Worm (Caenorhabditis elegans) whole organism, mixed stage, embryonic: ENCODE measurements around the gene F53F8.5.

Experiments
- M03D4.4 ChIP-seq: sonication (generic microtip); optimal IDR thresholded peaks from 2 replicates; lab custom pipeline; 2017; ENCODE audit warnings: mild to moderate bottlenecking, missing genetic modification characterization, missing compliant biosample characterization
- bed-3 ChIP-seq: fragments of 200-800 bp; sonication (Bioruptor generic); optimal IDR thresholded peaks from 3 replicates; lab custom pipeline; 2018; ENCODE audit warnings: mild to moderate bottlenecking, missing genetic modification characterization, moderate library complexity, missing compliant biosample characterization
- blmp-1 ChIP-seq: fragments of 150-350 bp; optimal IDR thresholded peaks from 2 replicates; lab custom pipeline; 2014; ENCODE audit warnings: missing biosample characterization, missing genetic modification characterization
- ceh-39 ChIP-seq: fragments of 150-350 bp; optimal IDR thresholded peaks from 2 replicates; lab custom pipeline; 2014; ENCODE audit warnings: missing biosample characterization, missing genetic modification characterization
- ceh-43 ChIP-seq: fragments of 200-800 bp; sonication (Bioruptor generic); optimal IDR thresholded peaks from 2 replicates; lab custom pipeline; 2018; ENCODE audit warnings: mild to moderate bottlenecking, missing genetic modification characterization, moderate library complexity, missing compliant biosample characterization
- ceh-83 ChIP-seq: fragments of 200-800 bp; sonication (Bioruptor generic); optimal IDR thresholded peaks from 2 replicates; lab custom pipeline; 2018; ENCODE audit warnings: mild to moderate bottlenecking, missing genetic modification characterization, missing compliant biosample characterization
- ces-1 ChIP-seq: fragments of 150-350 bp; optimal IDR thresholded peaks from 2 replicates; lab custom pipeline; 2014; ENCODE audit warnings: missing biosample characterization, missing genetic modification reagents, missing genetic modification characterization
- cnd-1 ChIP-seq: fragments of 200-800 bp; sonication (Bioruptor generic); optimal IDR thresholded peaks from 2 replicates; lab custom pipeline; 2018; ENCODE audit warnings: mild to moderate bottlenecking, missing genetic modification characterization, missing compliant biosample characterization
- drap-1 ChIP-seq: fragments of 200-800 bp; sonication (Bioruptor generic); optimal IDR thresholded peaks from 3 replicates; lab custom pipeline; 2018; ENCODE audit warnings: mild to moderate bottlenecking, missing genetic modification characterization, missing compliant biosample characterization
- elt-1 ChIP-seq: sonication (generic microtip); optimal IDR thresholded peaks from 2 replicates; lab custom pipeline; 2017; ENCODE audit warnings: missing genetic modification characterization, mild to moderate bottlenecking, missing compliant biosample characterization, antibody characterized with exemption, moderate library complexity, borderline replicate concordance; ENCODE audit not compliant: insufficient read depth
- flh-1 ChIP-seq: fragments of 200-800 bp; sonication (Bioruptor generic); optimal IDR thresholded peaks from 2 replicates; lab custom pipeline; 2018; ENCODE audit warnings: mild to moderate bottlenecking, missing genetic modification characterization, moderate library complexity, missing compliant biosample characterization
- ham-2 ChIP-seq: fragments of 200-800 bp; sonication (Bioruptor generic); optimal IDR thresholded peaks from 2 replicates; lab custom pipeline; 2018; ENCODE audit warnings: mild to moderate bottlenecking, missing genetic modification characterization, missing compliant biosample characterization
- hlh-1 ChIP-seq: fragments of 150-350 bp; optimal IDR thresholded peaks from 2 replicates; lab custom pipeline; 2014; ENCODE audit warnings: missing biosample characterization, missing genetic modification reagents, missing genetic modification characterization
- lin-32 ChIP-seq: fragments of 200-800 bp; sonication (Bioruptor generic); optimal IDR thresholded peaks from 2 replicates; lab custom pipeline; 2018; ENCODE audit warnings: mild to moderate bottlenecking, missing genetic modification characterization, missing compliant biosample characterization
- lsy-2 ChIP-seq: fragments of 150-350 bp; optimal IDR thresholded peaks from 2 replicates; lab custom pipeline; 2014; ENCODE audit warnings: missing biosample characterization, missing genetic modification characterization
- mab-5 ChIP-seq: fragments of 150-350 bp; optimal IDR thresholded peaks from 2 replicates; lab custom pipeline; 2014; ENCODE audit warnings: missing biosample characterization, missing genetic modification characterization
- mep-1 ChIP-seq: fragments of 150-350 bp; optimal IDR thresholded peaks from 2 replicates; lab custom pipeline; 2017; ENCODE audit warnings: missing biosample characterization, missing genetic modification reagents, missing genetic modification characterization, inconsistent platforms
- mls-2 ChIP-seq: sonication (generic microtip); optimal IDR thresholded peaks from 2 replicates; lab custom pipeline; 2016; ENCODE audit warnings: mild to moderate bottlenecking, missing genetic modification characterization, moderate library complexity, missing compliant biosample characterization
- nhr-12 ChIP-seq: fragments of 150-350 bp; optimal IDR thresholded peaks from 2 replicates; lab custom pipeline; 2014; ENCODE audit warnings: missing biosample characterization, missing genetic modification characterization
- nhr-2 ChIP-seq: fragments of 150-350 bp; optimal IDR thresholded peaks from 2 replicates; lab custom pipeline; 2014; ENCODE audit warnings: missing biosample characterization, missing genetic modification characterization
- nhr-237 ChIP-seq: fragments of 150-350 bp; optimal IDR thresholded peaks from 2 replicates; lab custom pipeline; 2014; ENCODE audit warnings: missing biosample characterization, missing genetic modification characterization
- nhr-28 ChIP-seq: fragments of 150-350 bp; optimal IDR thresholded peaks from 2 replicates; lab custom pipeline; 2014; ENCODE audit warnings: missing biosample characterization, missing genetic modification characterization
- nhr-76 ChIP-seq: sonication (generic microtip); optimal IDR thresholded peaks from 2 replicates; lab custom pipeline; 2017; ENCODE audit warnings: missing biosample characterization, missing genetic modification characterization
- pha-4 ChIP-seq: fragments of 150-350 bp; optimal IDR thresholded peaks from 2 replicates; lab custom pipeline; 2018; ENCODE audit warnings: missing biosample characterization, missing genetic modification reagents, missing genetic modification characterization
- snpc-4 ChIP-seq: fragments of 150-350 bp; optimal IDR thresholded peaks from 2 replicates; lab custom pipeline; 2014; ENCODE audit warnings: missing biosample characterization, missing genetic modification characterization
- sptf-1 ChIP-seq: sonication (generic microtip); optimal IDR thresholded peaks from 2 replicates; lab custom pipeline; 2017; ENCODE audit warnings: mild to moderate bottlenecking, missing genetic modification characterization, moderate library complexity, missing compliant biosample characterization
- tbx-8 ChIP-seq: fragments of 200-800 bp; sonication (Bioruptor generic); optimal IDR thresholded peaks from 2 replicates; lab custom pipeline; 2018; ENCODE audit warnings: mild to moderate bottlenecking, missing genetic modification characterization, moderate library complexity, missing compliant biosample characterization
- unc-120 ChIP-seq: sonication (generic microtip); optimal IDR thresholded peaks from 2 replicates; lab custom pipeline; 2017; ENCODE audit warnings: missing genetic modification characterization, missing compliant biosample characterization; ENCODE audit not compliant: poor library complexity, severe bottlenecking
- unc-39 ChIP-seq: fragments of 150-350 bp; optimal IDR thresholded peaks from 2 replicates; lab custom pipeline; 2014; ENCODE audit warnings: missing biosample characterization, missing genetic modification characterization
- unc-62 ChIP-seq: fragments of 150-350 bp; optimal IDR thresholded peaks from 2 replicates; lab custom pipeline; 2014; ENCODE audit warnings: missing biosample characterization, missing genetic modification reagents, missing genetic modification characterization
- zip-8 ChIP-seq: fragments of 150-350 bp; optimal IDR thresholded peaks from 2 replicates; lab custom pipeline; 2014; ENCODE audit warnings: missing biosample characterization, missing genetic modification characterization
- ztf-11 ChIP-seq: fragments of 150-350 bp; optimal IDR thresholded peaks from 2 replicates; lab custom pipeline; 2014; ENCODE audit warnings: missing biosample characterization, missing genetic modification characterization

Gene F53F8.5

DNA sequence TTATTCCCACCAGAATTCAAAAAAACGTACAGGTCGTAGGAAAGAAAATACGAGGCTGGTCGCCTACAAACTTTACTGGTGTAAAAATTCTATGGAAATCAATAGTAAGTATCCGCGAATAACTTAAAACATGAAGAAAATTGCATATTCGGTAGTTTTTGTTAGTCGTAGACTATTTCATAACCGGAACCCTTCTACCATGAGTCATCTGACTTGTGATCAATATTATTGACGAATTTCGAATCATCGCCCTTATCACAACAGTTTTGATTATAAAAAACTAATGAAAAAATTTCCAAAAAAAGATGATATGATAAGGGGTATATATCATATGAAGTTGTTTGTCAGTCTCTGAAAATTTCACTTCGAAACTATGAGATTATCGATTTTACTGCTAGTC, 43.8 kb downstream of the F53F8.5 start, which contains the start of gene W01F3.2:
W01F3.2 (plus strand) TSS at position 301 of the 400 bp plus-strand sequence.
- TF ChIP-seq sptf-1 (tag; lab: Kevin White, UChicago), result no peak
- no peak for TF ChIP-seq mls-2 (tag; lab: Kevin White, UChicago)
- TF ChIP-seq unc-120 (tag; lab: Kevin White, UChicago), result no peak
- TF ChIP-seq tbx-8 (GFP tag; lab: Kevin White, UChicago), result no peak
- no peak for TF ChIP-seq ham-2 (GFP tag; lab: Kevin White, UChicago)
- TF ChIP-seq snpc-4 (tag; lab: Kevin White, UChicago), result no peak
- TF ChIP-seq unc-39 (tag; lab: Kevin White, UChicago), result no peak
- TF ChIP-seq blmp-1 (tag; lab: Kevin White, UChicago), result no peak
- no peak for TF ChIP-seq ztf-11
- no peak for TF ChIP-seq nhr-237 (tag; lab: Kevin White, UChicago)
- no peak for TF ChIP-seq ceh-39 (tag; lab: Kevin White, UChicago)
- no peak for TF ChIP-seq nhr-76 (tag; lab: Kevin White, UChicago)
- TF ChIP-seq mep-1, result no peak
- TF ChIP-seq nhr-2 (tag; lab: Kevin White, UChicago), result no peak
- TF ChIP-seq elt-1 (tag; lab: Kevin White, UChicago), result no peak
- TF ChIP-seq lsy-2 (tag; lab: Kevin White, UChicago), result no peak
- no peak for TF ChIP-seq ceh-43
- TF ChIP-seq ceh-83 (GFP tag; lab: Kevin White, UChicago), result no peak
- no peak for TF ChIP-seq mab-5 (tag; lab: Kevin White, UChicago)
- TF ChIP-seq bed-3 (GFP tag; lab: Kevin White, UChicago), result no peak

ce11 chrV:20656626-20657025, 47.2 kb downstream of the F53F8.5 start:
- TF ChIP-seq mab-5 (tag; lab: Kevin White, UChicago), result peak; percentile 69
- TF ChIP-seq ceh-39 (tag; lab: Kevin White, UChicago), result no peak
- peak; percentile 86 for TF ChIP-seq unc-62 (GFP tag; lab: Kevin White, UChicago)
- TF ChIP-seq nhr-76 (tag; lab: Kevin White, UChicago), result no peak
- TF ChIP-seq lin-32 (GFP tag; lab: Kevin White, UChicago), result no peak
- TF ChIP-seq sptf-1 (tag; lab: Kevin White, UChicago), result no peak
- TF ChIP-seq hlh-1 (tag; lab: Kevin White, UChicago), result peak; percentile 65
- TF ChIP-seq cnd-1 (tag; lab: Kevin White, UChicago), result peak; percentile 1
- no peak for TF ChIP-seq zip-8 (tag; lab: Kevin White, UChicago)

DNA sequence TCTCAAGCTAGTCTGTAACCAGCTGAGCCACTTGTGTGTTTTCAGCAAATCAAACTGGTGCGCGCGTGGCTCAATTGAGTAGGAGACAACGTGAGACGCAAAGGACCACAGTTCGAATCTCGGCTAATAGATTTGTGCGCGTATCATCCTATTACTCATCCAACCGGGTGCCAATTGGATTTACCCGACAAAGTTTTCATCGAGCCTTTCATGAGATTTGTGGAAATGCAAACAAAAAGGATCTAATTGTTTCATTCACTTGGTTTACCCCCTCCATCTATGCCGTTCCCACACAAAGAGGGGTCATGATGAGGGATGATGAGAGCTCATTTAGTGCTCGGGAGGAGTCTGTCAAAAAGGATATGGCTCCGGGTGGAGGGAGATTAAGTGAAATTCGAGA, 48.7 kb downstream of the F53F8.5 start:
- TF ChIP-seq ceh-39 (tag; lab: Kevin White, UChicago) (no peak), M03D4.4 (no peak), unc-39 (tag; lab: Kevin White, UChicago) (no peak), nhr-2 (tag; lab: Kevin White, UChicago) (no peak), hlh-1 (tag; lab: Kevin White, UChicago) (no peak), ces-1 (GFP tag; lab: Kevin White, UChicago) (peak; percentile 92), ztf-11 (no peak), drap-1 (GFP tag; lab: Kevin White, UChicago) (no peak)
- TF ChIP-seq, all 35 proteins: peak for 1

- no peak for TF ChIP-seq ces-1 (GFP tag; lab: Kevin White, UChicago)
- TF ChIP-seq flh-1 (GFP tag; lab: Kevin White, UChicago), result no peak
- TF ChIP-seq unc-62 (GFP tag; lab: Kevin White, UChicago), result no peak
- TF ChIP-seq pha-4 (tag; lab: Kevin White, UChicago), result no peak
- no peak for TF ChIP-seq nhr-12 (tag; lab: Kevin White, UChicago)
- no peak for TF ChIP-seq nhr-2 (tag; lab: Kevin White, UChicago)
- TF ChIP-seq nhr-28 (tag; lab: Kevin White, UChicago), result no peak
Observed at ce11 chrV:20654350-20654749, 49.5 kb downstream of the F53F8.5 start, which contains the start of gene mnr-1. TSS of gene mnr-1 (plus strand) at chrV:20654650.

ce11 chrV:20651923-20652322, 51.9 kb downstream of the F53F8.5 start:
- TF ChIP-seq ces-1 (GFP tag; lab: Kevin White, UChicago) (peak; percentile 54), ztf-11 (no peak), sptf-1 (tag; lab: Kevin White, UChicago) (no peak)
